Fruit fly (Drosophila melanogaster) whole organism, embryonic: ENCODE results near the gene CG32700.

Experiments
- B-H1 ChIP-seq: fragments of 200-800 bp; sonication (Bioruptor generic); IDR thresholded peaks from 3 replicates; pipeline ENCODE4 v1.3.6; 2022; ENCODE audit warnings: missing biosample characterization, missing genetic modification characterization
- C15 ChIP-seq: fragments of 200-800 bp; sonication (Bioruptor generic); IDR thresholded peaks from 3 replicates; pipeline ENCODE4 v1.3.6; 2022; ENCODE audit warnings: missing biosample characterization, missing genetic modification characterization
- CG10209 ChIP-seq: fragments of 200-800 bp; sonication (Bioruptor generic); optimal IDR thresholded peaks from 3 replicates; lab custom pipeline; 2017; ENCODE audit warnings: missing biosample characterization, mild to moderate bottlenecking, missing genetic modification characterization, missing genetic modification reagents
- CG10462 ChIP-seq: fragments of 200-800 bp; sonication (Bioruptor generic); optimal IDR thresholded peaks from 2 replicates; lab custom pipeline; 2016; ENCODE audit warnings: missing biosample characterization, missing genetic modification characterization
- CG12071 ChIP-seq: fragments of 200-800 bp; sonication (Bioruptor generic); optimal IDR thresholded peaks from 3 replicates; lab custom pipeline; 2018; ENCODE audit warnings: missing biosample characterization, mild to moderate bottlenecking, missing genetic modification characterization
- CG12659 ChIP-seq: fragments of 200-800 bp; sonication (Bioruptor generic); optimal IDR thresholded peaks from 3 replicates; lab custom pipeline; 2017; ENCODE audit warnings: mild to moderate bottlenecking, missing biosample characterization, missing genetic modification reagents, missing genetic modification characterization
- CG13894 ChIP-seq: fragments of 200-800 bp; sonication (Bioruptor generic); optimal IDR thresholded peaks from 3 replicates; lab custom pipeline; 2018; ENCODE audit warnings: missing biosample characterization, mild to moderate bottlenecking, missing genetic modification characterization, moderate library complexity
- CG1529 ChIP-seq: fragments of 200-800 bp; sonication (Bioruptor generic); optimal IDR thresholded peaks from 3 replicates; lab custom pipeline; 2018; ENCODE audit warnings: missing biosample characterization, missing genetic modification characterization
- CG15514 ChIP-seq: fragments of 200-800 bp; sonication (Bioruptor generic); optimal IDR thresholded peaks from 3 replicates; lab custom pipeline; 2017; ENCODE audit warnings: missing biosample characterization, missing genetic modification characterization, mild to moderate bottlenecking, moderate library complexity, missing genetic modification reagents
- CG2116 ChIP-seq: fragments of 200-800 bp; sonication (Bioruptor generic); optimal IDR thresholded peaks from 3 replicates; lab custom pipeline; 2018; ENCODE audit warnings: missing biosample characterization, mild to moderate bottlenecking, missing genetic modification characterization
- CG31224 ChIP-seq: fragments of 200-800 bp; sonication (Bioruptor generic); IDR thresholded peaks from 2 replicates; pipeline ENCODE4 v1.3.6; 2022; ENCODE audit warnings: missing biosample characterization, missing genetic modification characterization
- CG3847 ChIP-seq: fragments of 200-800 bp; sonication (Bioruptor generic); IDR thresholded peaks from 2 replicates; pipeline ENCODE4 v1.3.6; 2022; ENCODE audit warnings: missing biosample characterization, missing genetic modification characterization
- CG4404 ChIP-seq: fragments of 200-800 bp; sonication (Bioruptor generic); IDR thresholded peaks from 2 replicates; pipeline ENCODE4 v1.3.6; 2022; ENCODE audit warnings: missing biosample characterization, missing genetic modification characterization
- CG6683 ChIP-seq: fragments of 200-800 bp; sonication (Bioruptor generic); optimal IDR thresholded peaks from 2 replicates; lab custom pipeline; 2017; ENCODE audit warnings: missing biosample characterization, mild to moderate bottlenecking, missing genetic modification characterization, missing genetic modification reagents
- CG8089 ChIP-seq: fragments of 200-800 bp; sonication (Bioruptor generic); optimal IDR thresholded peaks from 3 replicates; lab custom pipeline; 2016; ENCODE audit warnings: missing biosample characterization, missing genetic modification characterization
- CG8388 ChIP-seq: fragments of 200-800 bp; sonication (Bioruptor generic); optimal IDR thresholded peaks from 2 replicates; lab custom pipeline; 2019; ENCODE audit warnings: missing biosample characterization, mild to moderate bottlenecking, missing genetic modification characterization, moderate library complexity
- CG9727 ChIP-seq: fragments of 200-800 bp; sonication (Bioruptor generic); optimal IDR thresholded peaks from 3 replicates; lab custom pipeline; 2017; ENCODE audit warnings: missing biosample characterization, mild to moderate bottlenecking, missing genetic modification characterization
- Lpt ChIP-seq: fragments of >200 bp; optimal IDR thresholded peaks from 2 replicates; lab custom pipeline; 2018; ENCODE audit warnings: missing biosample characterization, missing genetic modification characterization
- Mad ChIP-seq: fragments of 200-800 bp; sonication (Bioruptor generic); optimal IDR thresholded peaks from 2 replicates; lab custom pipeline; 2016; ENCODE audit warnings: missing biosample characterization, missing genetic modification characterization
- Pdp1 ChIP-seq, 2 experiments: fragments of 200-800 bp; sonication (Bioruptor generic); optimal IDR thresholded peaks; 3 replicates each; lab custom pipeline; 2016; ENCODE audit warnings: missing biosample characterization in 2 of 2, missing genetic modification characterization in 2 of 2, mild to moderate bottlenecking in 1 of 2, moderate library complexity in 1 of 2
- Ssrp ChIP-seq: fragments of 200-800 bp; sonication (Bioruptor generic); optimal IDR thresholded peaks from 2 replicates; lab custom pipeline; 2018; ENCODE audit warnings: missing biosample characterization, mild to moderate bottlenecking, missing genetic modification characterization, moderate library complexity
- Xbp1 ChIP-seq: fragments of 200-800 bp; sonication (Bioruptor generic); optimal IDR thresholded peaks from 3 replicates; lab custom pipeline; 2016; ENCODE audit warnings: missing biosample characterization, mild to moderate bottlenecking, missing genetic modification characterization
- Xrp1 ChIP-seq: fragments of 200-800 bp; sonication (Bioruptor generic); IDR thresholded peaks from 2 replicates; pipeline ENCODE4 v1.3.6; 2022; ENCODE audit warnings: missing biosample characterization, missing genetic modification characterization
- ab ChIP-seq: fragments of 200-800 bp; sonication (Bioruptor generic); optimal IDR thresholded peaks from 2 replicates; lab custom pipeline; 2016; ENCODE audit warnings: missing biosample characterization, missing genetic modification characterization
- al ChIP-seq: fragments of 200-800 bp; sonication (Bioruptor generic); IDR thresholded peaks from 2 replicates; pipeline ENCODE4 v1.3.6; 2022; ENCODE audit warnings: missing biosample characterization, missing genetic modification characterization
- aop ChIP-seq: fragments of 200-800 bp; sonication (Bioruptor generic); IDR thresholded peaks from 2 replicates; pipeline ENCODE4 v1.3.6; 2022; ENCODE audit warnings: missing biosample characterization, missing genetic modification characterization
- br ChIP-seq: fragments of >200 bp; optimal IDR thresholded peaks from 2 replicates; lab custom pipeline; 2017
- chn ChIP-seq: fragments of 200-800 bp; sonication (Bioruptor generic); optimal IDR thresholded peaks from 2 replicates; lab custom pipeline; 2016; ENCODE audit warnings: missing biosample characterization, missing genetic modification characterization
- crc ChIP-seq: fragments of 200-800 bp; sonication (Bioruptor generic); optimal IDR thresholded peaks from 2 replicates; lab custom pipeline; 2016; ENCODE audit warnings: missing biosample characterization, missing genetic modification characterization
- cwo ChIP-seq: fragments of 200-800 bp; sonication (Bioruptor generic); optimal IDR thresholded peaks from 3 replicates; lab custom pipeline; 2017; ENCODE audit warnings: missing biosample characterization, missing genetic modification characterization, mild to moderate bottlenecking, moderate library complexity, missing genetic modification reagents
- da ChIP-seq: fragments of 200-800 bp; sonication (Bioruptor generic); optimal IDR thresholded peaks from 2 replicates; lab custom pipeline; 2016; ENCODE audit warnings: missing biosample characterization, missing genetic modification characterization
- dm ChIP-seq: fragments of 200-800 bp; sonication (Bioruptor generic); optimal IDR thresholded peaks from 3 replicates; lab custom pipeline; 2016; ENCODE audit warnings: missing biosample characterization, missing genetic modification characterization
- exex ChIP-seq: fragments of 200-800 bp; sonication (Bioruptor generic); optimal IDR thresholded peaks from 4 replicates; lab custom pipeline; 2018; ENCODE audit warnings: missing biosample characterization, mild to moderate bottlenecking, missing genetic modification characterization, moderate library complexity
- fd64A ChIP-seq: fragments of 200-800 bp; sonication (Bioruptor generic); optimal IDR thresholded peaks from 3 replicates; lab custom pipeline; 2018; ENCODE audit warnings: missing biosample characterization, mild to moderate bottlenecking, missing genetic modification characterization
- fu2 ChIP-seq: fragments of 200-800 bp; sonication (Bioruptor generic); optimal IDR thresholded peaks from 2 replicates; lab custom pipeline; 2016; ENCODE audit warnings: missing biosample characterization, missing genetic modification characterization
- hb ChIP-seq: fragments of 200-800 bp; sonication (Bioruptor generic); IDR thresholded peaks from 3 replicates; pipeline ENCODE4 v1.3.6; 2022; ENCODE audit warnings: missing biosample characterization, missing genetic modification characterization; ENCODE audit not compliant: partially characterized antibody
- ind ChIP-seq: fragments of 200-800 bp; sonication (Bioruptor generic); optimal IDR thresholded peaks from 3 replicates; lab custom pipeline; 2016; ENCODE audit warnings: missing biosample characterization, missing genetic modification characterization
- luna ChIP-seq: fragments of 200-800 bp; sonication (Bioruptor generic); optimal IDR thresholded peaks from 2 replicates; lab custom pipeline; 2016; ENCODE audit warnings: missing biosample characterization, missing genetic modification characterization
- nerfin-2 ChIP-seq: fragments of 200-800 bp; sonication (Bioruptor generic); IDR thresholded peaks from 2 replicates; pipeline ENCODE4 v1.3.6; 2022; ENCODE audit warnings: missing biosample characterization, missing genetic modification characterization; ENCODE audit not compliant: partially characterized antibody
- oc ChIP-seq: fragments of 200-800 bp; sonication (Bioruptor generic); optimal IDR thresholded peaks from 2 replicates; lab custom pipeline; 2018; ENCODE audit warnings: missing biosample characterization, mild to moderate bottlenecking, missing genetic modification characterization, moderate library complexity
- odd ChIP-seq: fragments of 200-800 bp; sonication (Bioruptor generic); optimal IDR thresholded peaks from 2 replicates; lab custom pipeline; 2017; ENCODE audit warnings: missing biosample characterization, mild to moderate bottlenecking, missing genetic modification characterization
- org-1 ChIP-seq: fragments of 200-800 bp; sonication (Bioruptor generic); optimal IDR thresholded peaks from 2 replicates; lab custom pipeline; 2017; ENCODE audit warnings: missing biosample characterization, missing genetic modification characterization
- phol ChIP-seq: fragments of 200-800 bp; sonication (Bioruptor generic); optimal IDR thresholded peaks from 3 replicates; lab custom pipeline; 2018; ENCODE audit warnings: missing biosample characterization, mild to moderate bottlenecking, missing genetic modification characterization, moderate library complexity
- sens ChIP-seq: fragments of 200-800 bp; sonication (Bioruptor generic); peaks from one replicate; lab custom pipeline; 2016; ENCODE audit warnings: missing biosample characterization, missing genetic modification characterization
- sqz ChIP-seq: fragments of 200-800 bp; sonication (Bioruptor generic); optimal IDR thresholded peaks from 3 replicates; lab custom pipeline; 2018; ENCODE audit warnings: missing biosample characterization, mild to moderate bottlenecking, missing genetic modification characterization
- ttk ChIP-seq: fragments of 200-800 bp; sonication (Bioruptor generic); IDR thresholded peaks from 2 replicates; pipeline ENCODE4 v2.1.2; 2022; ENCODE audit warnings: missing biosample characterization, missing genetic modification characterization
- unc-4 ChIP-seq: fragments of 200-800 bp; sonication (Bioruptor generic); IDR thresholded peaks from 2 replicates; pipeline ENCODE4 v1.3.6; 2022; ENCODE audit warnings: missing biosample characterization, missing genetic modification characterization; ENCODE audit not compliant: partially characterized antibody
- unpg ChIP-seq: fragments of 200-800 bp; sonication (Bioruptor generic); optimal IDR thresholded peaks from 3 replicates; lab custom pipeline; 2018; ENCODE audit warnings: missing biosample characterization, mild to moderate bottlenecking, missing genetic modification characterization, moderate library complexity
- wek ChIP-seq: fragments of 200-800 bp; sonication (Bioruptor generic); optimal IDR thresholded peaks from 3 replicates; lab custom pipeline; 2018; ENCODE audit warnings: missing biosample characterization, mild to moderate bottlenecking, missing genetic modification characterization, moderate library complexity

The CG32700 gene

dm6 chrX:9578696-9579509, 28.3 kb upstream of the CG32700 start (continued):
- peak; percentile 98 for TF ChIP-seq aop (GFP tag; lab: Robert Waterston, UW)
- TF ChIP-seq CG12071 (GFP tag; lab: Kevin White, UChicago): peak; percentile 96
- peak; percentile 97 for TF ChIP-seq da (GFP tag; lab: Kevin White, UChicago)
- TF ChIP-seq exex: peak; percentile 65
- TF ChIP-seq CG6683 (GFP tag; lab: Kevin White, UChicago): peak; percentile 91
- TF ChIP-seq CG15514: peak; percentile 89
- TF ChIP-seq CG10209 (GFP tag; lab: Kevin White, UChicago): peak; percentile 98
- TF ChIP-seq nerfin-2 (GFP tag; lab: Robert Waterston, UW): no peak
- TF ChIP-seq sqz (GFP tag; lab: Kevin White, UChicago): peak; percentile 93
- peak; percentile 98 for TF ChIP-seq CG1529 (GFP tag; lab: Kevin White, UChicago)
- no peak for TF ChIP-seq unc-4 (GFP tag; lab: Robert Waterston, UW)
- TF ChIP-seq fd64A (GFP tag; lab: Kevin White, UChicago): peak; percentile 97
- TF ChIP-seq org-1: peak; percentile 97
- TF ChIP-seq odd (GFP tag; lab: Kevin White, UChicago): peak; percentile 94
- TF ChIP-seq CG9727: peak; percentile 98
- TF ChIP-seq br (lab: Kevin White, UChicago): no peak
- peak; percentile 99 for TF ChIP-seq oc
- TF ChIP-seq CG4404 (GFP tag; lab: Robert Waterston, UW): peak; percentile 99
- peak; percentile 97 for TF ChIP-seq CG8388 (GFP tag; lab: Kevin White, UChicago)
- TF ChIP-seq chn (GFP tag; lab: Kevin White, UChicago): peak; percentile 99
- peak; percentile 80 for TF ChIP-seq CG2116 (GFP tag; lab: Kevin White, UChicago)
- peak; percentile 98 for TF ChIP-seq unpg (GFP tag; lab: Kevin White, UChicago)
- TF ChIP-seq Xbp1 (GFP tag; lab: Kevin White, UChicago): peak; percentile 99
- TF ChIP-seq sens: peak; percentile 100
- peak; percentile 86 for TF ChIP-seq luna (GFP tag; lab: Kevin White, UChicago)
- TF ChIP-seq Pdp1 (GFP tag; optimal IDR thresholded peaks at IDR 0.05; lab: Kevin White, UChicago): peak; percentile 97 to 99
- TF ChIP-seq hb (GFP tag; lab: Robert Waterston, UW): no peak
- peak; percentile 98 for TF ChIP-seq CG12659
- peak; percentile 97 for TF ChIP-seq fu2
- TF ChIP-seq CG8089 (GFP tag; lab: Kevin White, UChicago): peak; percentile 98
- peak; percentile 98 for TF ChIP-seq ttk (GFP tag; lab: Robert Waterston, UW)
- peak; percentile 97 for TF ChIP-seq B-H1 (GFP tag; lab: Robert Waterston, UW)
- TF ChIP-seq al: peak; percentile 97
- TF ChIP-seq phol (tag; lab: Kevin White, UChicago): peak; percentile 98
- peak; percentile 98 for TF ChIP-seq CG3847 (GFP tag; lab: Robert Waterston, UW)
- TF ChIP-seq dm: peak; percentile 98
- peak; percentile 97 for TF ChIP-seq crc (GFP tag; lab: Kevin White, UChicago)
- TF ChIP-seq wek (GFP tag; lab: Kevin White, UChicago): peak; percentile 88
- TF ChIP-seq C15: peak; percentile 96
- peak; percentile 99 for TF ChIP-seq Ssrp (tag; lab: Kevin White, UChicago)
- TF ChIP-seq CG10462 (GFP tag; lab: Kevin White, UChicago): peak; percentile 97
- TF ChIP-seq Mad (GFP tag; lab: Kevin White, UChicago): peak; percentile 98
- peak; percentile 100 for TF ChIP-seq Xrp1
- peak; percentile 95 for TF ChIP-seq cwo (GFP tag; lab: Kevin White, UChicago)
- peak; percentile 89 for TF ChIP-seq CG13894 (tag; lab: Kevin White, UChicago)
- TF ChIP-seq ab (GFP tag; lab: Kevin White, UChicago): peak; percentile 96
- peak; percentile 99 for TF ChIP-seq ind (GFP tag; lab: Kevin White, UChicago)
- peak; percentile 96 for TF ChIP-seq CG31224 (GFP tag; lab: Robert Waterston, UW)
- TF ChIP-seq Lpt (GFP tag; lab: Kevin White, UChicago): no peak
